Worm (Caenorhabditis elegans) whole organism, L4 larva: Measurements from ENCODE around the gene srsx-29.

Source experiments
- F26F4.8 ChIP-seq: fragments of 200-800 bp; sonication (Bioruptor generic); conservative IDR thresholded peaks from 2 replicates; pipeline ENCODE4 v1.3.6; 2022; ENCODE audit warnings: missing genetic modification characterization, missing compliant biosample characterization
- Y105C5A.15 ChIP-seq: fragments of 200-800 bp; sonication (Bioruptor generic); IDR thresholded peaks from 2 replicates; pipeline ENCODE4 v1.3.6; 2022; ENCODE audit warnings: missing genetic modification characterization, missing compliant biosample characterization
- Y5F2A.4 ChIP-seq: fragments of 200-800 bp; sonication (Bioruptor generic); optimal IDR thresholded peaks from 2 replicates; lab custom pipeline; 2018; ENCODE audit warnings: mild to moderate bottlenecking, missing genetic modification characterization, missing compliant biosample characterization
- ZK546.5 ChIP-seq, 2 experiments: sonication (generic microtip); optimal IDR thresholded peaks; 2 replicates each; lab custom pipeline; 2017; ENCODE audit warnings: missing biosample characterization in 2 of 2, missing genetic modification characterization in 2 of 2
- aha-1 ChIP-seq: fragments of 150-350 bp; peaks from one replicate; lab custom pipeline; 2014; ENCODE audit warnings: missing biosample characterization, missing genetic modification characterization
- ceh-32 ChIP-seq: sonication (generic microtip); optimal IDR thresholded peaks from 2 replicates; lab custom pipeline; 2016; ENCODE audit warnings: mild to moderate bottlenecking, missing genetic modification characterization, missing compliant biosample characterization; ENCODE audit not compliant: poor library complexity
- ceh-44 ChIP-seq: fragments of 200-800 bp; sonication (Bioruptor generic); IDR thresholded peaks from 2 replicates; pipeline ENCODE4 v1.3.6; 2022; ENCODE audit warnings: missing genetic modification reagents, missing genetic modification characterization, missing compliant biosample characterization
- ceh-62 ChIP-seq: sonication (generic microtip); optimal IDR thresholded peaks from 2 replicates; lab custom pipeline; 2017; ENCODE audit warnings: missing biosample characterization, missing genetic modification characterization
- ceh-82 ChIP-seq: sonication (generic microtip); optimal IDR thresholded peaks from 2 replicates; lab custom pipeline; 2017; ENCODE audit warnings: missing biosample characterization, missing genetic modification characterization
- cey-2 ChIP-seq: sonication (generic microtip); optimal IDR thresholded peaks from 3 replicates; lab custom pipeline; 2017; ENCODE audit warnings: missing genetic modification characterization, mild to moderate bottlenecking, missing compliant biosample characterization, antibody characterized with exemption, borderline replicate concordance; ENCODE audit not compliant: insufficient read depth
- ctbp-1 ChIP-seq: fragments of 200-800 bp; sonication (Bioruptor generic); IDR thresholded peaks from 2 replicates; pipeline ENCODE4 v1.3.6; 2022; ENCODE audit warnings: missing genetic modification reagents, missing genetic modification characterization, missing compliant biosample characterization
- daf-12 ChIP-seq: fragments of 150-350 bp; optimal IDR thresholded peaks from 2 replicates; lab custom pipeline; 2014; ENCODE audit warnings: missing biosample characterization, missing genetic modification reagents, missing genetic modification characterization
- daf-16 ChIP-seq, 3 experiments: sonication (generic microtip); optimal IDR thresholded peaks; 2 replicates each; lab custom pipeline; 2016 to 2017; ENCODE audit warnings: missing genetic modification characterization in 3 of 3, missing genetic modification reagents in 3 of 3, mild to moderate bottlenecking in 2 of 3, missing compliant biosample characterization in 2 of 3, missing biosample characterization in 1 of 3, moderate library complexity in 1 of 3
- dmd-8 ChIP-seq: fragments of 200-800 bp; sonication (Bioruptor generic); IDR thresholded peaks from 2 replicates; pipeline ENCODE4 v1.3.6; 2022; ENCODE audit warnings: missing genetic modification characterization, missing compliant biosample characterization
- dmd-9 ChIP-seq: fragments of 200-800 bp; sonication (Bioruptor generic); IDR thresholded peaks from 2 replicates; pipeline ENCODE4 v1.3.6; 2022; ENCODE audit warnings: missing genetic modification reagents, missing genetic modification characterization, missing compliant biosample characterization
- dve-1 ChIP-seq: sonication (generic microtip); optimal IDR thresholded peaks from 2 replicates; lab custom pipeline; 2017; ENCODE audit warnings: antibody characterized with exemption, mild to moderate bottlenecking, missing genetic modification characterization, missing compliant biosample characterization; ENCODE audit not compliant: insufficient read depth
- fos-1 ChIP-seq: fragments of 150-350 bp; optimal IDR thresholded peaks from 2 replicates; lab custom pipeline; 2014; ENCODE audit warnings: missing biosample characterization, missing genetic modification characterization
- hif-1 ChIP-seq, 2 experiments: sonication (generic microtip); optimal IDR thresholded peaks; 2 replicates each; lab custom pipeline; 2016 to 2017; ENCODE audit warnings: missing compliant biosample characterization in 2 of 2, missing genetic modification characterization in 2 of 2, missing genetic modification reagents in 2 of 2, missing genotype in 2 of 2, mild to moderate bottlenecking in 1 of 2
- hlh-11 ChIP-seq: fragments of 200-800 bp; sonication (Bioruptor generic); optimal IDR thresholded peaks from 2 replicates; lab custom pipeline; 2018; ENCODE audit warnings: mild to moderate bottlenecking, missing genetic modification characterization, missing compliant biosample characterization
- hlh-30 ChIP-seq: sonication (generic microtip); optimal IDR thresholded peaks from 2 replicates; lab custom pipeline; 2017; ENCODE audit warnings: antibody characterized with exemption, mild to moderate bottlenecking, missing genetic modification characterization, missing compliant biosample characterization; ENCODE audit not compliant: insufficient read depth
- lin-1 ChIP-seq: fragments of 200-800 bp; sonication (Bioruptor generic); IDR thresholded peaks from 2 replicates; pipeline ENCODE4 v1.3.6; 2022; ENCODE audit warnings: missing genetic modification reagents, missing genetic modification characterization, missing compliant biosample characterization
- lin-15B ChIP-seq: fragments of 150-350 bp; sonication (generic microtip); optimal IDR thresholded peaks from 3 replicates; lab custom pipeline; 2014; ENCODE audit warnings: missing biosample characterization, missing genetic modification characterization
- lsy-2 ChIP-seq, 2 experiments: fragments of 150-350 bp in 1 of 2; sonication (generic microtip) in 1 of 2; optimal IDR thresholded peaks; 2 replicates each; lab custom pipeline; 2014 to 2017; ENCODE audit warnings: missing biosample characterization in 2 of 2, missing genetic modification characterization in 2 of 2
- mdl-1 ChIP-seq, 2 experiments: fragments of 150-350 bp in 1 of 2; sonication (generic microtip) in 1 of 2; optimal IDR thresholded peaks; 2 replicates each; lab custom pipeline; 2014 to 2017; ENCODE audit warnings: missing biosample characterization in 2 of 2, missing genetic modification characterization in 2 of 2
- mdt-29 ChIP-seq: fragments of 200-800 bp; sonication (Bioruptor generic); IDR thresholded peaks from 2 replicates; pipeline ENCODE4 v1.3.6; 2022; ENCODE audit warnings: missing genetic modification reagents, missing genetic modification characterization, missing compliant biosample characterization
- mxl-2 ChIP-seq: fragments of 200-800 bp; sonication (Bioruptor generic); conservative IDR thresholded peaks from 2 replicates; pipeline ENCODE4 v1.3.6; 2022; ENCODE audit warnings: missing genetic modification reagents, missing genetic modification characterization, missing compliant biosample characterization
- mxl-3 ChIP-seq: fragments of 200-800 bp; sonication (Bioruptor generic); optimal IDR thresholded peaks from 2 replicates; lab custom pipeline; 2018; ENCODE audit warnings: mild to moderate bottlenecking, missing genetic modification characterization, missing compliant biosample characterization
- nhr-10 ChIP-seq: fragments of 150-350 bp; optimal IDR thresholded peaks from 2 replicates; lab custom pipeline; 2014; ENCODE audit warnings: missing biosample characterization, missing genetic modification characterization
- nhr-111 ChIP-seq: fragments of 200-800 bp; sonication (Bioruptor generic); optimal IDR thresholded peaks from 2 replicates; lab custom pipeline; 2018; ENCODE audit warnings: mild to moderate bottlenecking, missing genetic modification characterization, missing compliant biosample characterization
- nhr-25 ChIP-seq: sonication (generic microtip); optimal IDR thresholded peaks from 2 replicates; lab custom pipeline; 2017; ENCODE audit warnings: missing genetic modification characterization, mild to moderate bottlenecking, missing compliant biosample characterization, antibody characterized with exemption, moderate library complexity, borderline replicate concordance; ENCODE audit not compliant: insufficient read depth
- nhr-28 ChIP-seq: fragments of 150-350 bp; optimal IDR thresholded peaks from 2 replicates; lab custom pipeline; 2014; ENCODE audit warnings: missing biosample characterization, missing genetic modification characterization
- nhr-41 ChIP-seq: fragments of 200-800 bp; sonication (Bioruptor generic); IDR thresholded peaks from 2 replicates; pipeline ENCODE4 v1.3.6; 2022; ENCODE audit warnings: missing genetic modification reagents, missing genetic modification characterization, missing compliant biosample characterization
- nhr-48 ChIP-seq: sonication (generic microtip); optimal IDR thresholded peaks from 2 replicates; lab custom pipeline; 2016; ENCODE audit warnings: mild to moderate bottlenecking, missing genetic modification characterization, missing compliant biosample characterization
- nhr-76 ChIP-seq: fragments of 150-350 bp; optimal IDR thresholded peaks from 2 replicates; lab custom pipeline; 2014; ENCODE audit warnings: missing biosample characterization, missing genetic modification characterization
- nhr-77 ChIP-seq: fragments of 150-350 bp; optimal IDR thresholded peaks from 2 replicates; lab custom pipeline; 2014; ENCODE audit warnings: missing biosample characterization, missing genetic modification characterization
- php-3 ChIP-seq: fragments of 200-800 bp; sonication (Bioruptor generic); IDR thresholded peaks from 2 replicates; pipeline ENCODE4 v1.3.6; 2022; ENCODE audit warnings: missing genetic modification reagents, missing genetic modification characterization, missing compliant biosample characterization
- pqm-1 ChIP-seq: sonication (generic microtip); optimal IDR thresholded peaks from 2 replicates; lab custom pipeline; 2017; ENCODE audit warnings: missing biosample characterization, missing genetic modification characterization
- rbr-2 ChIP-seq: sonication (generic microtip); optimal IDR thresholded peaks from 2 replicates; lab custom pipeline; 2016; ENCODE audit warnings: missing genotype, missing genetic modification characterization, missing compliant biosample characterization
- saeg-2 ChIP-seq: fragments of 200-800 bp; sonication (Bioruptor generic); IDR thresholded peaks from 2 replicates; pipeline ENCODE4 v1.3.6; 2022; ENCODE audit warnings: missing genetic modification reagents, missing genetic modification characterization, missing compliant biosample characterization
- sdz-12 ChIP-seq: fragments of 200-800 bp; sonication (Bioruptor generic); optimal IDR thresholded peaks from 2 replicates; lab custom pipeline; 2018; ENCODE audit warnings: mild to moderate bottlenecking, missing genetic modification characterization, missing compliant biosample characterization
- snpc-1.2 ChIP-seq: fragments of 200-800 bp; sonication (Bioruptor generic); IDR thresholded peaks from 2 replicates; pipeline ENCODE4 v1.3.6; 2022; ENCODE audit warnings: missing genetic modification reagents, missing genetic modification characterization, missing compliant biosample characterization
- tag-97 ChIP-seq: fragments of 200-800 bp; sonication (Bioruptor generic); IDR thresholded peaks from 2 replicates; pipeline ENCODE4 v1.3.6; 2022; ENCODE audit warnings: missing genetic modification characterization, missing compliant biosample characterization
- tra-1 ChIP-seq: fragments of 200-800 bp; sonication (Bioruptor generic); IDR thresholded peaks from 2 replicates; pipeline ENCODE4 v1.3.6; 2022; ENCODE audit warnings: missing genetic modification reagents, missing genetic modification characterization, missing compliant biosample characterization
- unc-62 ChIP-seq, 3 experiments: fragments of 150-350 bp in 1 of 3; sonication (generic microtip); optimal IDR thresholded peaks in 2 of 3; peaks in 1 of 3; 1 replicate in 1 of 3; 2 replicates in 2 of 3; lab custom pipeline; 2014 to 2017; ENCODE audit warnings: missing biosample characterization in 3 of 3, missing genetic modification characterization in 3 of 3, missing genetic modification reagents in 3 of 3, missing genotype in 1 of 3
- zfp-3 ChIP-seq: fragments of 200-800 bp; sonication (Bioruptor generic); conservative IDR thresholded peaks from 2 replicates; pipeline ENCODE4 v1.3.6; 2022; ENCODE audit warnings: missing genetic modification reagents, missing genetic modification characterization, missing compliant biosample characterization
- ztf-7 ChIP-seq: fragments of 150-350 bp; optimal IDR thresholded peaks from 2 replicates; lab custom pipeline; 2014; ENCODE audit warnings: missing biosample characterization, missing genetic modification characterization

The srsx-29 gene

ce11 chrV:10185719-10186118 is 30.9 kb downstream of the srsx-29 start, which contains the start of gene ZK856.18:
ZK856.18 (minus strand) TSS chrV:10186007.
- peak in 1 of 2 experiments; percentile 90 for TF ChIP-seq unc-62 (GFP tag; optimal IDR thresholded peaks at IDR 0.05 in 1 of 2; lab: Kevin White, UChicago)
- TF ChIP-seq unc-62 (tag; optimal IDR thresholded peaks at IDR 0.05; lab: Kevin White, UChicago): no peak
- no peak for TF ChIP-seq nhr-77 (tag; lab: Kevin White, UChicago)
- no peak for TF ChIP-seq nhr-41 (GFP tag; lab: Robert Waterston, UW)

- TF ChIP-seq ZK546.5 (tag; optimal IDR thresholded peaks at IDR 0.05; lab: Kevin White, UChicago) (no peak), dmd-9 (GFP tag; lab: Robert Waterston, UW) (no peak), saeg-2 (GFP tag; lab: Robert Waterston, UW) (no peak), lin-15B (tag; lab: Kevin White, UChicago) (no peak), ceh-32 (tag; lab: Kevin White, UChicago) (no peak), nhr-77 (tag; lab: Kevin White, UChicago) (no peak), ceh-62 (tag; lab: Kevin White, UChicago) (no peak), php-3 (GFP tag; lab: Robert Waterston, UW) (peak; percentile 95), daf-12 (no peak), dve-1 (tag; lab: Kevin White, UChicago) (peak; percentile 67), nhr-25 (tag; lab: Kevin White, UChicago) (no peak), nhr-111 (GFP tag; lab: Kevin White, UChicago) (no peak), daf-16 (GFP tag; optimal IDR thresholded peaks at IDR 0.05; lab: Kevin White, UChicago) (no peak), daf-16 (tag; optimal IDR thresholded peaks at IDR 0.05; lab: Kevin White, UChicago) (peak; percentile 69), hif-1 (tag; optimal IDR thresholded peaks at IDR 0.05; lab: Kevin White, UChicago) (no peak), fos-1 (tag; lab: Kevin White, UChicago) (no peak), sdz-12 (GFP tag; lab: Kevin White, UChicago) (no peak), Y105C5A.15 (GFP tag; lab: Robert Waterston, UW) (no peak), F26F4.8 (GFP tag; lab: Robert Waterston, UW) (no peak), mxl-3 (GFP tag; lab: Kevin White, UChicago) (peak; percentile 73), tag-97 (GFP tag; lab: Robert Waterston, UW) (no peak), tra-1 (peak; percentile 34; the same call in 1 of the 2 replicates), hlh-30 (tag; lab: Kevin White, UChicago) (peak; percentile 21), snpc-1.2 (no peak), aha-1 (no peak), Y5F2A.4 (GFP tag; lab: Kevin White, UChicago) (no peak), hlh-11 (tag; lab: Kevin White, UChicago) (peak; percentile 85), lin-1 (GFP tag; lab: Robert Waterston, UW) (no peak), nhr-10 (no peak), ctbp-1 (GFP tag; lab: Robert Waterston, UW) (no peak), ceh-82 (no peak), cey-2 (tag; lab: Kevin White, UChicago) (no peak), ztf-7 (tag; lab: Kevin White, UChicago) (no peak), pqm-1 (tag; lab: Kevin White, UChicago) (peak; percentile 76), lsy-2 (tag; optimal IDR thresholded peaks at IDR 0.05; lab: Kevin White, UChicago) (no peak), zfp-3 (GFP tag; lab: Robert Waterston, UW) (no peak), mxl-2 (GFP tag; lab: Robert Waterston, UW) (no peak), dmd-8 (GFP tag; lab: Robert Waterston, UW) (no peak), nhr-76 (tag; lab: Kevin White, UChicago) (no peak), nhr-48 (peak; percentile 3), mdt-29 (GFP tag; lab: Robert Waterston, UW) (no peak), ceh-44 (no peak), mdl-1 (tag; optimal IDR thresholded peaks at IDR 0.05; lab: Kevin White, UChicago) (peak in 1 of 2 experiments; percentile 37), nhr-28 (tag; lab: Kevin White, UChicago) (peak; percentile 59), rbr-2 (tag; lab: Kevin White, UChicago) (no peak)
Observed at ce11 chrV:10190081-10190556, 35.3 kb downstream of the srsx-29 start, which contains the start of gene ZK856.5. ZK856.5 (minus strand) TSS chrV:10190131.
